Worm (Caenorhabditis elegans) whole organism, late embryonic: ENCODE results near the gene F02C12.2.
A peak's percentile ranks its signal among the peaks of the same experiment; 100 is the strongest.

ENCODE experiments used
- F13H6.1 ChIP-seq: sonication (generic microtip); optimal IDR thresholded peaks from 2 replicates; lab custom pipeline; 2016; ENCODE audit warnings: missing genetic modification characterization, missing compliant biosample characterization
- K02D7.2 ChIP-seq: sonication (generic microtip); optimal IDR thresholded peaks from 2 replicates; lab custom pipeline; 2017; ENCODE audit warnings: mild to moderate bottlenecking, missing genetic modification characterization, missing compliant biosample characterization
- K09A11.1 ChIP-seq: sonication (generic microtip); optimal IDR thresholded peaks from 2 replicates; lab custom pipeline; 2017; ENCODE audit warnings: antibody characterized with exemption, mild to moderate bottlenecking, missing genetic modification characterization, missing compliant biosample characterization; ENCODE audit not compliant: insufficient read depth
- T23F11.4 ChIP-seq: fragments of 200-800 bp; sonication (Bioruptor generic); optimal IDR thresholded peaks from 2 replicates; lab custom pipeline; 2018; ENCODE audit warnings: mild to moderate bottlenecking, missing genetic modification characterization, missing compliant biosample characterization
- Y22D7AL.16 ChIP-seq: sonication (generic microtip); optimal IDR thresholded peaks from 2 replicates; lab custom pipeline; 2016; ENCODE audit warnings: missing genetic modification characterization, missing compliant biosample characterization
- ahr-1 ChIP-seq: sonication (generic microtip); optimal IDR thresholded peaks from 2 replicates; lab custom pipeline; 2016; ENCODE audit warnings: missing genetic modification characterization, missing compliant biosample characterization
- ceh-14 ChIP-seq: sonication (generic microtip); optimal IDR thresholded peaks from 2 replicates; lab custom pipeline; 2016; ENCODE audit warnings: missing genotype, missing genetic modification characterization, missing compliant biosample characterization
- ceh-18 ChIP-seq: sonication (generic microtip); optimal IDR thresholded peaks from 2 replicates; lab custom pipeline; 2016; ENCODE audit warnings: missing genetic modification characterization, missing compliant biosample characterization
- ceh-19 ChIP-seq: fragments of 200-800 bp; sonication (Bioruptor generic); optimal IDR thresholded peaks from 2 replicates; lab custom pipeline; 2018; ENCODE audit warnings: mild to moderate bottlenecking, missing genetic modification characterization, missing compliant biosample characterization
- ceh-2 ChIP-seq: sonication (generic microtip); optimal IDR thresholded peaks from 2 replicates; lab custom pipeline; 2016; ENCODE audit warnings: missing genotype, missing genetic modification characterization, missing compliant biosample characterization
- ceh-22 ChIP-seq: sonication (generic microtip); optimal IDR thresholded peaks from 2 replicates; lab custom pipeline; 2017; ENCODE audit warnings: missing biosample characterization, missing genetic modification characterization
- ceh-24 ChIP-seq: sonication (generic microtip); optimal IDR thresholded peaks from 2 replicates; lab custom pipeline; 2016; ENCODE audit warnings: mild to moderate bottlenecking, missing genetic modification characterization, missing compliant biosample characterization
- ceh-30 ChIP-seq: fragments of 150-350 bp; optimal IDR thresholded peaks from 2 replicates; lab custom pipeline; 2014; ENCODE audit warnings: missing biosample characterization, missing genetic modification characterization
- ceh-31 ChIP-seq: sonication (generic microtip); optimal IDR thresholded peaks from 2 replicates; lab custom pipeline; 2016; ENCODE audit warnings: missing genetic modification characterization, missing compliant biosample characterization
- ceh-34 ChIP-seq: sonication (generic microtip); optimal IDR thresholded peaks from 2 replicates; lab custom pipeline; 2016; ENCODE audit warnings: mild to moderate bottlenecking, missing genetic modification characterization, missing compliant biosample characterization
- ceh-48 ChIP-seq: sonication (generic microtip); optimal IDR thresholded peaks from 2 replicates; lab custom pipeline; 2016; ENCODE audit warnings: missing genetic modification characterization, inconsistent platforms, missing compliant biosample characterization
- ceh-9 ChIP-seq: sonication (generic microtip); optimal IDR thresholded peaks from 2 replicates; lab custom pipeline; 2016; ENCODE audit warnings: mild to moderate bottlenecking, missing genetic modification characterization, inconsistent platforms, missing compliant biosample characterization
- che-1 ChIP-seq: sonication (generic microtip); optimal IDR thresholded peaks from 2 replicates; lab custom pipeline; 2016; ENCODE audit warnings: mild to moderate bottlenecking, missing genetic modification characterization, missing compliant biosample characterization
- dmd-4 ChIP-seq: sonication (generic microtip); optimal IDR thresholded peaks from 2 replicates; lab custom pipeline; 2016; ENCODE audit warnings: borderline replicate concordance, missing genetic modification characterization, missing compliant biosample characterization
- dve-1 ChIP-seq: sonication (generic microtip); optimal IDR thresholded peaks from 2 replicates; lab custom pipeline; 2017; ENCODE audit warnings: antibody characterized with exemption, mild to moderate bottlenecking, missing genetic modification characterization, missing compliant biosample characterization
- elt-4 ChIP-seq: sonication (generic microtip); optimal IDR thresholded peaks from 2 replicates; lab custom pipeline; 2016; ENCODE audit warnings: missing genetic modification characterization, missing compliant biosample characterization
- eyg-1 ChIP-seq: sonication (generic microtip); optimal IDR thresholded peaks from 2 replicates; lab custom pipeline; 2016; ENCODE audit warnings: missing genotype, missing genetic modification characterization, missing compliant biosample characterization
- fkh-10 ChIP-seq: fragments of 150-350 bp; optimal IDR thresholded peaks from 2 replicates; lab custom pipeline; 2014; ENCODE audit warnings: missing biosample characterization, missing genetic modification reagents, missing genetic modification characterization
- fkh-6 ChIP-seq: sonication (generic microtip); optimal IDR thresholded peaks from 2 replicates; lab custom pipeline; 2016; ENCODE audit warnings: missing genetic modification characterization, missing compliant biosample characterization
- gmeb-2 ChIP-seq: sonication (generic microtip); optimal IDR thresholded peaks from 2 replicates; lab custom pipeline; 2016; ENCODE audit warnings: missing genetic modification characterization, inconsistent platforms, missing compliant biosample characterization
- hlh-13 ChIP-seq: fragments of 200-800 bp; sonication (Bioruptor generic); optimal IDR thresholded peaks from 2 replicates; lab custom pipeline; 2018; ENCODE audit warnings: mild to moderate bottlenecking, missing genetic modification characterization, missing compliant biosample characterization
- hlh-15 ChIP-seq: sonication (generic microtip); optimal IDR thresholded peaks from 2 replicates; lab custom pipeline; 2016; ENCODE audit warnings: missing genetic modification characterization, missing compliant biosample characterization
- hlh-30 ChIP-seq: sonication (generic microtip); optimal IDR thresholded peaks from 2 replicates; lab custom pipeline; 2017; ENCODE audit warnings: antibody characterized with exemption, missing genetic modification characterization, missing compliant biosample characterization; ENCODE audit not compliant: insufficient read depth
- hlh-6 ChIP-seq: sonication (generic microtip); optimal IDR thresholded peaks from 2 replicates; lab custom pipeline; 2016; ENCODE audit warnings: missing genotype, missing genetic modification characterization, missing compliant biosample characterization
- madf-2 ChIP-seq: sonication (generic microtip); optimal IDR thresholded peaks from 2 replicates; lab custom pipeline; 2017; ENCODE audit warnings: missing genetic modification characterization, missing compliant biosample characterization
- mec-3 ChIP-seq: sonication (generic microtip); optimal IDR thresholded peaks from 2 replicates; lab custom pipeline; 2016; ENCODE audit warnings: borderline replicate concordance, missing genetic modification characterization, missing compliant biosample characterization
- nfya-1 ChIP-seq: sonication (generic microtip); optimal IDR thresholded peaks from 2 replicates; lab custom pipeline; 2017; ENCODE audit warnings: missing genetic modification characterization, mild to moderate bottlenecking, missing compliant biosample characterization, antibody characterized with exemption, moderate library complexity
- nhr-232 ChIP-seq: sonication (generic microtip); optimal IDR thresholded peaks from 2 replicates; lab custom pipeline; 2016; ENCODE audit warnings: missing genetic modification characterization, missing compliant biosample characterization
- npax-4 ChIP-seq: sonication (generic microtip); optimal IDR thresholded peaks from 2 replicates; lab custom pipeline; 2016; ENCODE audit warnings: missing genetic modification characterization, missing compliant biosample characterization
- odd-2 ChIP-seq: sonication (generic microtip); optimal IDR thresholded peaks from 2 replicates; lab custom pipeline; 2017; ENCODE audit warnings: antibody characterized with exemption, mild to moderate bottlenecking, missing genetic modification characterization, missing compliant biosample characterization
- pag-3 ChIP-seq: sonication (generic microtip); optimal IDR thresholded peaks from 2 replicates; lab custom pipeline; 2016; ENCODE audit warnings: missing compliant biosample characterization, missing genetic modification characterization, borderline replicate concordance
- pat-9 ChIP-seq: fragments of 200-800 bp; sonication (Bioruptor generic); optimal IDR thresholded peaks from 2 replicates; lab custom pipeline; 2018; ENCODE audit warnings: mild to moderate bottlenecking, missing genetic modification characterization, moderate library complexity, missing compliant biosample characterization
- pax-1 ChIP-seq: fragments of 150-350 bp; optimal IDR thresholded peaks from 2 replicates; lab custom pipeline; 2014; ENCODE audit warnings: missing biosample characterization, missing genetic modification characterization
- pha-4 ChIP-seq: fragments of 150-350 bp; optimal IDR thresholded peaks from 2 replicates; lab custom pipeline; 2018; ENCODE audit warnings: missing biosample characterization, missing genetic modification reagents, missing genetic modification characterization
- pqm-1 ChIP-seq: sonication (generic microtip); optimal IDR thresholded peaks from 2 replicates; lab custom pipeline; 2016; ENCODE audit warnings: missing genetic modification characterization, missing compliant biosample characterization
- pros-1 ChIP-seq: fragments of 150-350 bp; optimal IDR thresholded peaks from 2 replicates; lab custom pipeline; 2014; ENCODE audit warnings: missing biosample characterization, missing genetic modification reagents, missing genetic modification characterization
- ref-2 ChIP-seq: sonication (generic microtip); optimal IDR thresholded peaks from 2 replicates; lab custom pipeline; 2016; ENCODE audit warnings: missing genetic modification characterization, missing compliant biosample characterization
- rnt-1 ChIP-seq: sonication (generic microtip); optimal IDR thresholded peaks from 2 replicates; lab custom pipeline; 2016; ENCODE audit warnings: missing genetic modification characterization, missing compliant biosample characterization
- sdc-2 ChIP-seq: sonication (generic microtip); optimal IDR thresholded peaks from 2 replicates; lab custom pipeline; 2016; ENCODE audit warnings: missing genotype, missing genetic modification characterization, missing compliant biosample characterization
- sox-2 ChIP-seq: fragments of 200-800 bp; sonication (Bioruptor generic); IDR thresholded peaks from 2 replicates; pipeline ENCODE4 v1.3.6; 2022; ENCODE audit warnings: missing genetic modification reagents, missing genetic modification characterization, missing compliant biosample characterization
- sox-4 ChIP-seq: sonication (generic microtip); optimal IDR thresholded peaks from 2 replicates; lab custom pipeline; 2017; ENCODE audit warnings: mild to moderate bottlenecking, missing genetic modification characterization, inconsistent platforms, missing compliant biosample characterization
- syd-9 ChIP-seq: sonication (generic microtip); optimal IDR thresholded peaks from 2 replicates; lab custom pipeline; 2016; ENCODE audit warnings: mild to moderate bottlenecking, missing genetic modification characterization, moderate library complexity, missing compliant biosample characterization
- tbx-2 ChIP-seq: sonication (generic microtip); optimal IDR thresholded peaks from 2 replicates; lab custom pipeline; 2016; ENCODE audit warnings: missing genetic modification characterization, missing compliant biosample characterization
- unc-3 ChIP-seq, 2 experiments: fragments of 200-800 bp in 1 of 2; sonication (Bioruptor generic) in 1 of 2; sonication (generic microtip) in 1 of 2; conservative IDR thresholded peaks in 1 of 2; optimal IDR thresholded peaks in 1 of 2; 2 replicates each; pipeline versions ENCODE4 v1.3.6 to Lab custom; 2016 to 2022; ENCODE audit warnings: missing compliant biosample characterization in 2 of 2, missing genetic modification characterization in 2 of 2, missing genetic modification reagents in 1 of 2
- unc-42 ChIP-seq: sonication (generic microtip); optimal IDR thresholded peaks from 2 replicates; lab custom pipeline; 2016; ENCODE audit warnings: missing genotype, missing genetic modification characterization, missing compliant biosample characterization
- unc-55 ChIP-seq: sonication (generic microtip); optimal IDR thresholded peaks from 2 replicates; lab custom pipeline; 2017; ENCODE audit warnings: missing biosample characterization, missing genetic modification reagents, missing genetic modification characterization
- unc-86 ChIP-seq: sonication (generic microtip); optimal IDR thresholded peaks from 2 replicates; lab custom pipeline; 2016; ENCODE audit warnings: missing genetic modification characterization, missing compliant biosample characterization
- zip-5 ChIP-seq: sonication (generic microtip); optimal IDR thresholded peaks from 2 replicates; lab custom pipeline; 2016; ENCODE audit warnings: missing genetic modification characterization, missing compliant biosample characterization

The F02C12.2 gene

ce11 chrX:13414974-13415373 lies 15.9 kb upstream of the F02C12.2 start:
- TF ChIP-seq F13H6.1 (tag; lab: Kevin White, UChicago) (no peak), pros-1 (no peak), hlh-13 (peak; percentile 37), ceh-9 (tag; lab: Kevin White, UChicago) (no peak), elt-4 (tag; lab: Kevin White, UChicago) (no peak), mec-3 (tag; lab: Kevin White, UChicago) (no peak), T23F11.4 (GFP tag; lab: Kevin White, UChicago) (no peak), che-1 (tag; lab: Kevin White, UChicago) (peak; percentile 61), ceh-34 (tag; lab: Kevin White, UChicago) (peak; percentile 26), ceh-24 (no peak), hlh-6 (tag; lab: Kevin White, UChicago) (no peak), madf-2 (tag; lab: Kevin White, UChicago) (no peak), pat-9 (tag; lab: Kevin White, UChicago) (peak; percentile 19), dmd-4 (tag; lab: Kevin White, UChicago) (no peak), dve-1 (tag; lab: Kevin White, UChicago) (peak; percentile 65), ceh-31 (tag; lab: Kevin White, UChicago) (no peak), hlh-30 (tag; lab: Kevin White, UChicago) (no peak), sox-2 (GFP tag; lab: Robert Waterston, UW) (no peak), nfya-1 (tag; lab: Kevin White, UChicago) (peak; percentile 21), ceh-19 (GFP tag; lab: Kevin White, UChicago) (peak; percentile 30), zip-5 (tag; lab: Kevin White, UChicago) (no peak), ceh-2 (tag; lab: Kevin White, UChicago) (peak; percentile 21), pag-3 (tag; lab: Kevin White, UChicago) (no peak), fkh-6 (no peak), ref-2 (tag; lab: Kevin White, UChicago) (no peak), unc-3 (GFP tag; conservative IDR thresholded peaks at IDR 0.05; lab: Robert Waterston, UW) (no peak), unc-3 (tag; optimal IDR thresholded peaks at IDR 0.05; lab: Kevin White, UChicago) (no peak), eyg-1 (tag; lab: Kevin White, UChicago) (no peak), unc-55 (GFP tag; lab: Kevin White, UChicago) (no peak), unc-86 (tag; lab: Kevin White, UChicago) (no peak), ceh-14 (tag; lab: Kevin White, UChicago) (peak; percentile 20), rnt-1 (no peak), K02D7.2 (tag; lab: Kevin White, UChicago) (peak; percentile 53), Y22D7AL.16 (peak; percentile 21), ceh-30 (no peak), ceh-48 (peak; percentile 4), tbx-2 (tag; lab: Kevin White, UChicago) (peak; percentile 4), fkh-10 (no peak), ceh-18 (peak; percentile 11), odd-2 (tag; lab: Kevin White, UChicago) (no peak), sdc-2 (tag; lab: Kevin White, UChicago) (peak; percentile 50), unc-42 (tag; lab: Kevin White, UChicago) (no peak), sox-4 (tag; lab: Kevin White, UChicago) (peak; percentile 59), syd-9 (tag; lab: Kevin White, UChicago) (no peak), nhr-232 (no peak), npax-4 (tag; lab: Kevin White, UChicago) (no peak), pqm-1 (tag; lab: Kevin White, UChicago) (no peak), ceh-22 (tag; lab: Kevin White, UChicago) (no peak), K09A11.1 (tag; lab: Kevin White, UChicago) (no peak), hlh-15 (tag; lab: Kevin White, UChicago) (no peak), ahr-1 (tag; lab: Kevin White, UChicago) (no peak), pha-4 (tag; lab: Kevin White, UChicago) (no peak), pax-1 (no peak), gmeb-2 (tag; lab: Kevin White, UChicago) (peak; percentile 64)
